Worm (Caenorhabditis elegans): ENCODE measurements around the gene arrd-19.

- no peak for TF ChIP-seq tra-4 (tag; optimal IDR thresholded peaks at IDR 0.05)
- TF ChIP-seq hmg-4 (GFP tag; optimal IDR thresholded peaks at IDR 0.05): no peak
- TF ChIP-seq ets-7 (tag; optimal IDR thresholded peaks at IDR 0.05): no peak
- TF ChIP-seq hnd-1 (tag; optimal IDR thresholded peaks at IDR 0.05): no peak
- TF ChIP-seq F13C5.2 (tag; optimal IDR thresholded peaks at IDR 0.05): no peak
- TF ChIP-seq ama-1 (optimal IDR thresholded peaks at IDR 0.05): no peak
These were observed 32.4 kb downstream of the arrd-19 start, which contains the start of gene str-64 for ce11 chrV:3282957-3283356.

All from whole organism, early embryonic.